Worm (Caenorhabditis elegans): ENCODE results near the gene C44H4.8.

C44H4.8 gene

DNA sequence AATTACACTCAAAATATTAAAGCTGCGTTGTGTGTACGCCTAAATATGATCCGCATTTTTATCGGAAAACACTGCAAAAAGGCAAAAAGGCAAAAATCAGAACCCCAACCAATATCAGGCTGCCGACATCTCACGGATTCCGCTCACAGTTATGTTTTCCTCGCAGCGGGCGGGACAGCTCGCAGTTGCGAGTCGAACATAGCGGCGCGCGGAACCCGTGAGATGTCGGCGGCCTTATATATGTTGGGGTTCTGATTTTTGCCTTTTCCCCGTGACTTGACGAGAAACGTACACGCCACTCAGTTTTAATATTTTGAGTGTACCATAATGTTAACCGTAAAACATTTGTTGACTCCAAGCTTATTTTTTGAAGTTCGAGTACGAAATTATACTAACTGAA, 42.5 kb downstream of the C44H4.8 start:
- TF ChIP-seq ceh-30 (tag; optimal IDR thresholded peaks at IDR 0.05) (no peak), ceh-22 (tag; optimal IDR thresholded peaks at IDR 0.05) (no peak), sox-2 (GFP tag; IDR thresholded peaks at IDR 0.05) (no peak), nhr-11 (tag; optimal IDR thresholded peaks at IDR 0.05) (no peak), fkh-6 (tag; optimal IDR thresholded peaks at IDR 0.05) (no peak)

DNA sequence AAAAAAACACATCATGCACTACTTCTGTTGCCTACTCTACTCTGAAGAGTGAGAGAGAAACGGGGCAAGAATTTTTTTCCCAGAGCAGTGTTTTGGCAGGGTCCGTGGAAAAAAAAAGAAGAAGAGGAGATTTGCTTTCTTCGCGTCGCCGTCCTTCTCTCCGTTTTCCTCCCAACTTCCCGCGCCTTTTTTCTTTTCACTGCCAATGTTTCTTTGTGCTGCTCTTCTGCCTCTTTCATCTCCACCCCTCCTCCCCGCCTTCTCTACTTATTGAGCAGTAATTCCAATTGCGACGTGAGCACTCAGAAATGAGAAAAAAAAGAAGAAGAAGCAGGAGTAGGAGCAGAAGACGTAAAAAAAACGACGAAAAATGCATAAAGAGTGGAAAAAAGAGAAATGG, 45.0 kb downstream of the C44H4.8 start:
- TF ChIP-seq tbx-7 (tag; optimal IDR thresholded peaks at IDR 0.05) (no peak), ceh-14 (tag; optimal IDR thresholded peaks at IDR 0.05) (peak; percentile 45), fax-1 (tag; optimal IDR thresholded peaks at IDR 0.05) (no peak), ahr-1 (tag; optimal IDR thresholded peaks at IDR 0.05) (no peak), ceh-2 (tag; optimal IDR thresholded peaks at IDR 0.05) (no peak), nfya-1 (tag; optimal IDR thresholded peaks at IDR 0.05) (peak; percentile 35), tbx-2 (tag; optimal IDR thresholded peaks at IDR 0.05) (peak; percentile 30), odd-2 (tag; optimal IDR thresholded peaks at IDR 0.05) (no peak), npax-4 (tag; optimal IDR thresholded peaks at IDR 0.05) (no peak), lin-11 (tag; optimal IDR thresholded peaks at IDR 0.05) (no peak), F13H6.1 (tag; optimal IDR thresholded peaks at IDR 0.05) (no peak), ceh-31 (tag; optimal IDR thresholded peaks at IDR 0.05) (peak; percentile 62), hlh-15 (tag; optimal IDR thresholded peaks at IDR 0.05) (no peak), dve-1 (tag; optimal IDR thresholded peaks at IDR 0.05) (no peak), hlh-6 (tag; optimal IDR thresholded peaks at IDR 0.05) (no peak), hlh-8 (tag; optimal IDR thresholded peaks at IDR 0.05) (no peak), ceh-24 (tag; optimal IDR thresholded peaks at IDR 0.05) (no peak), C38D4.7 (GFP tag; optimal IDR thresholded peaks at IDR 0.05) (no peak), pros-1 (tag; optimal IDR thresholded peaks at IDR 0.05) (no peak), sox-4 (tag; optimal IDR thresholded peaks at IDR 0.05) (no peak), dmd-4 (tag; optimal IDR thresholded peaks at IDR 0.05; ENCODE audit: borderline replicate concordance) (peak; percentile 51), ceh-34 (tag; optimal IDR thresholded peaks at IDR 0.05) (peak; percentile 33), pha-4 (tag; optimal IDR thresholded peaks at IDR 0.05) (no peak), pax-1 (tag; optimal IDR thresholded peaks at IDR 0.05) (no peak), ceh-30 (tag; optimal IDR thresholded peaks at IDR 0.05) (no peak), unc-42 (tag; optimal IDR thresholded peaks at IDR 0.05) (peak; percentile 86), pag-3 (tag; optimal IDR thresholded peaks at IDR 0.05; ENCODE audit: borderline replicate concordance) (peak; percentile 30), syd-9 (tag; optimal IDR thresholded peaks at IDR 0.05) (no peak), ceh-45 (GFP tag; IDR thresholded peaks at IDR 0.05) (no peak), ceh-9 (tag; optimal IDR thresholded peaks at IDR 0.05) (no peak), gmeb-2 (tag; optimal IDR thresholded peaks at IDR 0.05) (no peak), ceh-18 (tag; optimal IDR thresholded peaks at IDR 0.05) (peak; percentile 79), ztf-16 (tag; optimal IDR thresholded peaks at IDR 0.05) (no peak), elt-4 (tag; optimal IDR thresholded peaks at IDR 0.05) (no peak), K02D7.2 (tag; optimal IDR thresholded peaks at IDR 0.05) (no peak), sox-2 (GFP tag; IDR thresholded peaks at IDR 0.05) (no peak)

DNA sequence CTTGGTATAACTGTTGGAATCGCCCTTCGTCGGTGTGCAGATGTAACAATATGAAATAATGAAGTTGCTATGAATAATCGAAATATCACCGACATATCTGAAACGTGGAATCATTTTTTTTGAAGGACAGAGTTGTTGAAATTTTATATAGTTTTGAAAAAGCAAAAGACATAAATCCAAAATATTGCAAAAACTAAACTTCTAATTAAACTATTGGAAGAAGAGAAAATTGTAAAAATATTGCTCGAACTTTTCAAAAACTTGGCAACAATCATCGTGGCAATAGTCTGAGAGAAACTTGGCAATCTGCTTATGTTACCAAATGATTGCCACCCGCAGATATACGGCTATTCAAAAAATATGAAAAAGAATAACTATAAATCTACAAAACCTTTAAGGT, 50.5 kb downstream of the C44H4.8 start, which contains the start of gene F54E4.4:
TSS of gene F54E4.4 (minus strand) at position 101 of the 400 bp plus-strand sequence.
- no peak for TF ChIP-seq tbx-2 (tag; optimal IDR thresholded peaks at IDR 0.05)
- no peak for TF ChIP-seq ahr-1 (tag; optimal IDR thresholded peaks at IDR 0.05)
- no peak for TF ChIP-seq tbx-7 (tag; optimal IDR thresholded peaks at IDR 0.05)
- no peak for TF ChIP-seq che-1 (tag; optimal IDR thresholded peaks at IDR 0.05)
- no peak for TF ChIP-seq ceh-14 (tag; optimal IDR thresholded peaks at IDR 0.05)
- TF ChIP-seq ceh-45 (GFP tag; IDR thresholded peaks at IDR 0.05), result no peak
- TF ChIP-seq unc-86 (tag; optimal IDR thresholded peaks at IDR 0.05), result no peak
- TF ChIP-seq dve-1 (tag; optimal IDR thresholded peaks at IDR 0.05), result no peak
- TF ChIP-seq eyg-1 (tag; optimal IDR thresholded peaks at IDR 0.05), result no peak
- no peak for TF ChIP-seq unc-55 (GFP tag; optimal IDR thresholded peaks at IDR 0.05)
- no peak for TF ChIP-seq ceh-9 (tag; optimal IDR thresholded peaks at IDR 0.05)
- TF ChIP-seq ttx-3 (tag; optimal IDR thresholded peaks at IDR 0.05), result no peak
- no peak for TF ChIP-seq pros-1 (tag; optimal IDR thresholded peaks at IDR 0.05)
- TF ChIP-seq npax-4 (tag; optimal IDR thresholded peaks at IDR 0.05), result no peak
- no peak for TF ChIP-seq Y22D7AL.16 (tag; optimal IDR thresholded peaks at IDR 0.05)
- no peak for TF ChIP-seq mec-3 (tag; optimal IDR thresholded peaks at IDR 0.05; ENCODE audit: borderline replicate concordance)
- TF ChIP-seq unc-42 (tag; optimal IDR thresholded peaks at IDR 0.05), result no peak
- TF ChIP-seq ztf-16 (tag; optimal IDR thresholded peaks at IDR 0.05), result no peak
- no peak for TF ChIP-seq hlh-30 (tag; optimal IDR thresholded peaks at IDR 0.05; ENCODE audit: insufficient read depth)
